Fruit fly (Drosophila melanogaster) whole organism, embryonic: ENCODE results near the gene Alh.
A peak's percentile ranks its signal among the peaks of the same experiment; 100 is the strongest.

ENCODE experiments used
- Adf1 ChIP-seq: fragments of 200-800 bp; sonication (Bioruptor generic); IDR thresholded peaks from 2 replicates; pipeline ENCODE4 v1.3.6; 2022; ENCODE audit warnings: missing biosample characterization, missing genetic modification characterization
- Aef1 ChIP-seq: fragments of 200-800 bp; sonication (Bioruptor generic); IDR thresholded peaks from 3 replicates; pipeline ENCODE4 v1.3.6; 2022; ENCODE audit warnings: missing biosample characterization, missing genetic modification characterization
- Atf3 ChIP-seq: fragments of 200-800 bp; sonication (Bioruptor generic); optimal IDR thresholded peaks from 3 replicates; lab custom pipeline; 2016; ENCODE audit warnings: missing biosample characterization, missing genetic modification characterization
- CG10431 ChIP-seq: fragments of 200-800 bp; sonication (Bioruptor generic); optimal IDR thresholded peaks from 3 replicates; lab custom pipeline; 2018; ENCODE audit warnings: missing biosample characterization, mild to moderate bottlenecking, missing genetic modification characterization
- CG10565 ChIP-seq: fragments of 200-800 bp; sonication (Bioruptor generic); optimal IDR thresholded peaks from 3 replicates; lab custom pipeline; 2016; ENCODE audit warnings: missing biosample characterization, mild to moderate bottlenecking, missing genetic modification characterization
- CG11504 ChIP-seq: fragments of 200-800 bp; sonication (Bioruptor generic); optimal IDR thresholded peaks from 3 replicates; lab custom pipeline; 2019; ENCODE audit warnings: missing biosample characterization, mild to moderate bottlenecking, missing genetic modification characterization, moderate library complexity
- CG12219 ChIP-seq: fragments of 200-800 bp; sonication (Bioruptor generic); optimal IDR thresholded peaks from 3 replicates; lab custom pipeline; 2018; ENCODE audit warnings: missing biosample characterization, mild to moderate bottlenecking, missing genetic modification characterization
- CG12942 ChIP-seq: fragments of 200-800 bp; sonication (Bioruptor generic); optimal IDR thresholded peaks from 3 replicates; lab custom pipeline; 2016; ENCODE audit warnings: missing biosample characterization, missing genetic modification characterization
- CG14014 ChIP-seq: fragments of 200-800 bp; sonication (Bioruptor generic); IDR thresholded peaks from 2 replicates; pipeline ENCODE4 v1.3.6; 2022; ENCODE audit warnings: missing biosample characterization, missing genetic modification characterization
- CG15696 ChIP-seq: fragments of 200-800 bp; sonication (Bioruptor generic); optimal IDR thresholded peaks from 2 replicates; lab custom pipeline; 2019; ENCODE audit warnings: missing biosample characterization, mild to moderate bottlenecking, missing genetic modification characterization, moderate library complexity
- CG17385 ChIP-seq: fragments of 200-800 bp; sonication (Bioruptor generic); optimal IDR thresholded peaks from 3 replicates; lab custom pipeline; 2018; ENCODE audit warnings: missing biosample characterization, mild to moderate bottlenecking, missing genetic modification characterization
- CG17612 ChIP-seq: fragments of 200-800 bp; sonication (Bioruptor generic); IDR thresholded peaks from 2 replicates; pipeline ENCODE4 v1.3.6; 2022; ENCODE audit warnings: missing biosample characterization, missing genetic modification characterization
- CG1832 ChIP-seq: fragments of 200-800 bp; sonication (Bioruptor generic); optimal IDR thresholded peaks from 2 replicates; lab custom pipeline; 2017; ENCODE audit warnings: missing biosample characterization, mild to moderate bottlenecking, missing genetic modification characterization, inconsistent platforms
- CG18764 ChIP-seq: fragments of 200-800 bp; sonication (Bioruptor generic); optimal IDR thresholded peaks from 3 replicates; lab custom pipeline; 2016; ENCODE audit warnings: missing biosample characterization, missing genetic modification characterization
- CG3726 ChIP-seq: fragments of 200-800 bp; sonication (Bioruptor generic); IDR thresholded peaks from 3 replicates; pipeline ENCODE4, ENCODE4 v1.3.6; 2022; ENCODE audit warnings: missing biosample characterization, missing genetic modification characterization
- CG6175 ChIP-seq: fragments of 200-800 bp; sonication (Bioruptor generic); IDR thresholded peaks from 3 replicates; pipeline ENCODE4 v1.3.6; 2022; ENCODE audit warnings: missing biosample characterization, missing genetic modification characterization
- CG6854 ChIP-seq: fragments of 200-800 bp; sonication (Bioruptor generic); optimal IDR thresholded peaks from 3 replicates; lab custom pipeline; 2017; ENCODE audit warnings: missing biosample characterization, mild to moderate bottlenecking, missing genetic modification characterization
- CG7786 ChIP-seq: fragments of 200-800 bp; sonication (Bioruptor generic); optimal IDR thresholded peaks from 2 replicates; lab custom pipeline; 2016; ENCODE audit warnings: missing biosample characterization, missing genetic modification characterization
- CG9932 ChIP-seq: fragments of 200-800 bp; sonication (Bioruptor generic); IDR thresholded peaks from 2 replicates; pipeline ENCODE4 v1.3.6; 2022; ENCODE audit warnings: missing biosample characterization, missing genetic modification characterization
- CTCF ChIP-seq: fragments of 200-800 bp; sonication (Bioruptor generic); optimal IDR thresholded peaks from 2 replicates; lab custom pipeline; 2017; ENCODE audit warnings: missing biosample characterization, mild to moderate bottlenecking, missing genetic modification characterization, moderate library complexity
- Hr78 ChIP-seq, 2 experiments: fragments of 200-800 bp in 1 of 2; fragments of >200 bp in 1 of 2; sonication (Bioruptor generic) in 1 of 2; optimal IDR thresholded peaks; 2 replicates each; lab custom pipeline; 2017 to 2019; ENCODE audit warnings: missing biosample characterization in 2 of 2, missing genetic modification characterization in 2 of 2, mild to moderate bottlenecking in 1 of 2, moderate library complexity in 1 of 2
- Kr ChIP-seq: fragments of 200-800 bp; sonication (Bioruptor generic); optimal IDR thresholded peaks from 2 replicates; lab custom pipeline; 2017; ENCODE audit warnings: missing biosample characterization, mild to moderate bottlenecking, missing genetic modification characterization
- Lim3 ChIP-seq: fragments of 200-800 bp; sonication (Bioruptor generic); IDR thresholded peaks from 2 replicates; pipeline ENCODE4 v1.3.6; 2022; ENCODE audit warnings: missing biosample characterization, missing genetic modification characterization
- Mad ChIP-seq: fragments of 200-800 bp; sonication (Bioruptor generic); optimal IDR thresholded peaks from 2 replicates; lab custom pipeline; 2016; ENCODE audit warnings: missing biosample characterization, missing genetic modification characterization
- Meics ChIP-seq: fragments of 200-800 bp; sonication (Bioruptor generic); optimal IDR thresholded peaks from 2 replicates; lab custom pipeline; 2017; ENCODE audit warnings: missing biosample characterization, mild to moderate bottlenecking, missing genetic modification characterization
- Scr ChIP-seq: fragments of 200-800 bp; sonication (Bioruptor generic); IDR thresholded peaks from 2 replicates; pipeline ENCODE4 v1.3.6; 2022; ENCODE audit warnings: missing biosample characterization, missing genetic modification characterization; ENCODE audit not compliant: partially characterized antibody
- ac ChIP-seq: fragments of 200-800 bp; sonication (Bioruptor generic); optimal IDR thresholded peaks from 3 replicates; lab custom pipeline; 2017; ENCODE audit warnings: missing biosample characterization, mild to moderate bottlenecking, missing genetic modification characterization
- bigmax ChIP-seq: fragments of 200-800 bp; sonication (Bioruptor generic); optimal IDR thresholded peaks from 2 replicates; lab custom pipeline; 2018; ENCODE audit warnings: missing biosample characterization, mild to moderate bottlenecking, missing genetic modification characterization
- bsh ChIP-seq, 2 experiments: fragments of 200-800 bp; sonication (Bioruptor generic); optimal IDR thresholded peaks; 2 replicates each; lab custom pipeline; 2017 to 2018; ENCODE audit warnings: mild to moderate bottlenecking in 2 of 2, missing biosample characterization in 2 of 2, missing genetic modification characterization in 2 of 2, moderate library complexity in 1 of 2
- caup ChIP-seq: fragments of 200-800 bp; sonication (Bioruptor generic); optimal IDR thresholded peaks from 3 replicates; lab custom pipeline; 2017; ENCODE audit warnings: missing biosample characterization, mild to moderate bottlenecking, missing genetic modification characterization, moderate library complexity; ENCODE audit not compliant: severe bottlenecking
- chn ChIP-seq: fragments of 200-800 bp; sonication (Bioruptor generic); optimal IDR thresholded peaks from 2 replicates; lab custom pipeline; 2016; ENCODE audit warnings: missing biosample characterization, missing genetic modification characterization
- ci ChIP-seq: fragments of 200-800 bp; sonication (Bioruptor generic); IDR thresholded peaks from 3 replicates; pipeline ENCODE4 v1.3.6; 2022; ENCODE audit warnings: missing biosample characterization, missing genetic modification characterization
- fd102C ChIP-seq: fragments of 200-800 bp; sonication (Bioruptor generic); optimal IDR thresholded peaks from 2 replicates; lab custom pipeline; 2018; ENCODE audit warnings: missing biosample characterization, mild to moderate bottlenecking, missing genetic modification characterization, moderate library complexity
- fru ChIP-seq: fragments of >200 bp; optimal IDR thresholded peaks from 2 replicates; lab custom pipeline; 2017
- gro ChIP-seq: fragments of 200-800 bp; sonication (Bioruptor generic); optimal IDR thresholded peaks from 2 replicates; lab custom pipeline; 2016; ENCODE audit warnings: missing biosample characterization, missing genetic modification characterization
- hbn ChIP-seq: fragments of 200-800 bp; sonication (Bioruptor generic); IDR thresholded peaks from 2 replicates; pipeline ENCODE4 v1.3.6; 2022; ENCODE audit warnings: missing biosample characterization, missing genetic modification characterization; ENCODE audit not compliant: partially characterized antibody
- her ChIP-seq: fragments of 200-800 bp; sonication (Bioruptor generic); optimal IDR thresholded peaks from 2 replicates; lab custom pipeline; 2016; ENCODE audit warnings: missing biosample characterization, missing genetic modification characterization
- lola ChIP-seq, 3 experiments: fragments of >200 bp in 2 of 3; fragments of 200-800 bp in 1 of 3; sonication (Bioruptor generic) in 1 of 3; optimal IDR thresholded peaks; 2 replicates each; lab custom pipeline; 2017 to 2019; ENCODE audit warnings: missing biosample characterization in 3 of 3, missing genetic modification characterization in 3 of 3, mild to moderate bottlenecking in 1 of 3, moderate library complexity in 1 of 3
- luna ChIP-seq: fragments of 200-800 bp; sonication (Bioruptor generic); optimal IDR thresholded peaks from 2 replicates; lab custom pipeline; 2016; ENCODE audit warnings: missing biosample characterization, missing genetic modification characterization
- mld ChIP-seq: fragments of 200-800 bp; sonication (Bioruptor generic); IDR thresholded peaks from 3 replicates; pipeline ENCODE4 v1.3.6; 2022; ENCODE audit warnings: missing biosample characterization, missing genetic modification characterization; ENCODE audit not compliant: partially characterized antibody
- nerfin-1 ChIP-seq: fragments of 200-800 bp; sonication (Bioruptor generic); optimal IDR thresholded peaks from 3 replicates; lab custom pipeline; 2019; ENCODE audit warnings: missing biosample characterization, mild to moderate bottlenecking, missing genetic modification characterization, moderate library complexity
- nerfin-2 ChIP-seq: fragments of 200-800 bp; sonication (Bioruptor generic); IDR thresholded peaks from 2 replicates; pipeline ENCODE4 v1.3.6; 2022; ENCODE audit warnings: missing biosample characterization, missing genetic modification characterization; ENCODE audit not compliant: partially characterized antibody
- ro ChIP-seq: fragments of 200-800 bp; sonication (Bioruptor generic); IDR thresholded peaks from 2 replicates; pipeline ENCODE4 v1.3.6; 2022; ENCODE audit warnings: missing biosample characterization, missing genetic modification characterization
- sc ChIP-seq, 3 experiments: fragments of >200 bp in 2 of 3; fragments of 200-800 bp in 1 of 3; sonication (Bioruptor generic) in 1 of 3; optimal IDR thresholded peaks; 2 replicates in 2 of 3; 3 replicates in 1 of 3; lab custom pipeline; 2017; ENCODE audit warnings: mild to moderate bottlenecking in 1 of 3, missing biosample characterization in 1 of 3, missing genetic modification characterization in 1 of 3, missing genetic modification reagents in 1 of 3
- schlank ChIP-seq: fragments of 200-800 bp; sonication (Bioruptor generic); optimal IDR thresholded peaks from 2 replicates; lab custom pipeline; 2018; ENCODE audit warnings: missing biosample characterization, mild to moderate bottlenecking, missing genetic modification characterization
- sisA ChIP-seq: fragments of 200-800 bp; sonication (Bioruptor generic); IDR thresholded peaks from 2 replicates; pipeline ENCODE4 v1.3.6; 2022; ENCODE audit warnings: missing biosample characterization, missing genetic modification characterization
- slou ChIP-seq: fragments of 200-800 bp; sonication (Bioruptor generic); optimal IDR thresholded peaks from 3 replicates; lab custom pipeline; 2016; ENCODE audit warnings: missing biosample characterization, missing genetic modification characterization
- tin ChIP-seq: fragments of 200-800 bp; sonication (Bioruptor generic); optimal IDR thresholded peaks from 3 replicates; lab custom pipeline; 2016; ENCODE audit warnings: missing biosample characterization, missing genetic modification characterization
- trh ChIP-seq: fragments of 200-800 bp; sonication (Bioruptor generic); optimal IDR thresholded peaks from 2 replicates; lab custom pipeline; 2016; ENCODE audit warnings: missing biosample characterization, missing genetic modification characterization
- unc-4 ChIP-seq: fragments of 200-800 bp; sonication (Bioruptor generic); IDR thresholded peaks from 2 replicates; pipeline ENCODE4 v1.3.6; 2022; ENCODE audit warnings: missing biosample characterization, missing genetic modification characterization; ENCODE audit not compliant: partially characterized antibody

Gene Alh

dm6 chr3R:7067092-7067491 lies 56.9 kb downstream of the Alh start, which contains the start of the genes CG1105 and CG1965 (continued):
- TF ChIP-seq unc-4 (GFP tag; lab: Robert Waterston, UW) (peak; percentile 99), trh (GFP tag; lab: Kevin White, UChicago) (peak; percentile 91), CG18764 (GFP tag; lab: Kevin White, UChicago) (peak; percentile 93), slou (GFP tag; lab: Kevin White, UChicago) (peak; percentile 91), Mad (GFP tag; lab: Kevin White, UChicago) (peak; percentile 97), schlank (tag; lab: Kevin White, UChicago) (peak; percentile 53), gro (GFP tag; lab: Kevin White, UChicago) (peak; percentile 93), CG12942 (GFP tag; lab: Kevin White, UChicago) (peak; percentile 95), luna (GFP tag; lab: Kevin White, UChicago) (peak; percentile 81), CG17385 (GFP tag; lab: Kevin White, UChicago) (peak; percentile 98), CG11504 (tag; lab: Kevin White, UChicago) (peak; percentile 90), Lim3 (GFP tag; lab: Robert Waterston, UW) (peak; percentile 40; the same call in 1 of the 2 replicates), Adf1 (GFP tag; lab: Robert Waterston, UW) (peak; percentile 78), fru (lab: Kevin White, UChicago) (no peak), her (GFP tag; lab: Kevin White, UChicago) (peak; percentile 67), nerfin-1 (tag; lab: Kevin White, UChicago) (peak; percentile 83), CG10565 (GFP tag; lab: Kevin White, UChicago) (peak; percentile 54), CG14014 (GFP tag; lab: Robert Waterston, UW) (peak; percentile 92), CG6854 (GFP tag; lab: Kevin White, UChicago) (no peak), Hr78 (GFP tag; optimal IDR thresholded peaks at IDR 0.05; lab: Kevin White, UChicago) (peak in 1 of 2 experiments; percentile 32), ro (peak; percentile 79), Kr (GFP tag; lab: Kevin White, UChicago) (no peak), lola (GFP tag; optimal IDR thresholded peaks at IDR 0.05; lab: Kevin White, UChicago) (peak in 1 of 3 experiments; percentile 93), CG7786 (GFP tag; lab: Kevin White, UChicago) (peak; percentile 94), bsh (GFP tag; optimal IDR thresholded peaks at IDR 0.05; lab: Kevin White, UChicago) (peak in 1 of 2 experiments; percentile 91), Scr (GFP tag; lab: Robert Waterston, UW) (peak; percentile 99), fd102C (GFP tag; lab: Kevin White, UChicago) (peak; percentile 63), CG10431 (GFP tag; lab: Kevin White, UChicago) (peak; percentile 61), Aef1 (peak; percentile 95), Meics (peak; percentile 88), Atf3 (GFP tag; lab: Kevin White, UChicago) (peak; percentile 88), CG15696 (tag; lab: Kevin White, UChicago) (peak; percentile 96), CG9932 (GFP tag; lab: Robert Waterston, UW) (peak; percentile 98), CG1832 (GFP tag; lab: Kevin White, UChicago) (no peak), CTCF (peak; percentile 67), sisA (GFP tag; lab: Robert Waterston, UW) (peak; percentile 96), tin (GFP tag; lab: Kevin White, UChicago) (peak; percentile 97), nerfin-2 (peak; percentile 94), CG6175 (GFP tag; lab: Robert Waterston, UW) (peak; percentile 87), mld (GFP tag; lab: Robert Waterston, UW) (peak; percentile 88), hbn (GFP tag; lab: Robert Waterston, UW) (peak; percentile 99), ci (GFP tag; lab: Robert Waterston, UW) (peak; percentile 94), bigmax (no peak), CG17612 (GFP tag; lab: Robert Waterston, UW) (peak; percentile 72), CG12219 (GFP tag; lab: Kevin White, UChicago) (peak; percentile 70), chn (GFP tag; lab: Kevin White, UChicago) (peak; percentile 97), sc (optimal IDR thresholded peaks at IDR 0.05; lab: Kevin White, UChicago) (no peak), sc (GFP tag; optimal IDR thresholded peaks at IDR 0.05; lab: Kevin White, UChicago) (peak; percentile 68), CG3726 (GFP tag; lab: Robert Waterston, UW) (peak; percentile 86; the same call in 2 of the 3 replicates), ac (GFP tag; lab: Kevin White, UChicago) (peak; percentile 65), caup (GFP tag; lab: Kevin White, UChicago) (peak; percentile 87)
